Fruit fly (Drosophila melanogaster) whole organism, embryonic: ENCODE data around the gene ZIPIC.

Source experiments
- Adf1 ChIP-seq: fragments of 200-800 bp; sonication (Bioruptor generic); IDR thresholded peaks from 2 replicates; pipeline ENCODE4 v1.3.6; 2022; ENCODE audit warnings: missing biosample characterization, missing genetic modification characterization
- Bgb ChIP-seq: fragments of 200-800 bp; sonication (Bioruptor generic); IDR thresholded peaks from 2 replicates; pipeline ENCODE4 v1.3.6; 2022; ENCODE audit warnings: missing biosample characterization, missing genetic modification characterization; ENCODE audit not compliant: partially characterized antibody
- Bteb2 ChIP-seq: fragments of 200-800 bp; sonication (Bioruptor generic); optimal IDR thresholded peaks from 2 replicates; lab custom pipeline; 2016; ENCODE audit warnings: missing biosample characterization, missing genetic modification characterization
- CG1024 ChIP-seq: fragments of 200-800 bp; sonication (Bioruptor generic); IDR thresholded peaks from 2 replicates; pipeline ENCODE4 v1.3.6; 2022; ENCODE audit warnings: missing biosample characterization, missing genetic modification characterization
- CG10462 ChIP-seq: fragments of 200-800 bp; sonication (Bioruptor generic); optimal IDR thresholded peaks from 2 replicates; lab custom pipeline; 2016; ENCODE audit warnings: missing biosample characterization, missing genetic modification characterization
- CG11093 ChIP-seq: fragments of 200-800 bp; sonication (Bioruptor generic); IDR thresholded peaks from 3 replicates; pipeline ENCODE4 v1.3.6; 2022; ENCODE audit warnings: missing biosample characterization, missing genetic modification characterization
- CG12219 ChIP-seq: fragments of 200-800 bp; sonication (Bioruptor generic); optimal IDR thresholded peaks from 3 replicates; lab custom pipeline; 2018; ENCODE audit warnings: missing biosample characterization, mild to moderate bottlenecking, missing genetic modification characterization
- CG14441 ChIP-seq: fragments of 200-800 bp; sonication (Bioruptor generic); IDR thresholded peaks from 2 replicates; pipeline ENCODE4 v1.3.6; 2022; ENCODE audit warnings: missing biosample characterization, missing genetic modification characterization
- CG15073 ChIP-seq: fragments of 200-800 bp; sonication (Bioruptor generic); optimal IDR thresholded peaks from 2 replicates; lab custom pipeline; 2016; ENCODE audit warnings: missing biosample characterization, missing genetic modification characterization
- CG15696 ChIP-seq: fragments of 200-800 bp; sonication (Bioruptor generic); optimal IDR thresholded peaks from 2 replicates; lab custom pipeline; 2019; ENCODE audit warnings: missing biosample characterization, mild to moderate bottlenecking, missing genetic modification characterization, moderate library complexity
- CG16779 ChIP-seq: fragments of 200-800 bp; sonication (Bioruptor generic); IDR thresholded peaks from 2 replicates; pipeline ENCODE4 v1.3.6; 2022; ENCODE audit warnings: missing biosample characterization, missing genetic modification characterization
- CG17359 ChIP-seq: fragments of 200-800 bp; sonication (Bioruptor generic); optimal IDR thresholded peaks from 3 replicates; lab custom pipeline; 2018; ENCODE audit warnings: missing biosample characterization, mild to moderate bottlenecking, missing genetic modification characterization, moderate library complexity
- CG17612 ChIP-seq: fragments of 200-800 bp; sonication (Bioruptor generic); IDR thresholded peaks from 2 replicates; pipeline ENCODE4 v1.3.6; 2022; ENCODE audit warnings: missing biosample characterization, missing genetic modification characterization
- CG2199 ChIP-seq: fragments of 200-800 bp; sonication (Bioruptor generic); IDR thresholded peaks from 3 replicates; pipeline ENCODE4 v1.3.6; 2022; ENCODE audit warnings: missing biosample characterization, missing genetic modification characterization
- CG2712 ChIP-seq: fragments of 200-800 bp; optimal IDR thresholded peaks from 3 replicates; lab custom pipeline; 2019; ENCODE audit warnings: missing biosample characterization, mild to moderate bottlenecking, missing genetic modification characterization, moderate library complexity
- CG3065 ChIP-seq: fragments of 200-800 bp; sonication (Bioruptor generic); optimal IDR thresholded peaks from 2 replicates; lab custom pipeline; 2016; ENCODE audit warnings: missing biosample characterization, missing genetic modification characterization
- CG31388 ChIP-seq: fragments of 200-800 bp; sonication (Bioruptor generic); optimal IDR thresholded peaks from 2 replicates; lab custom pipeline; 2016; ENCODE audit warnings: missing biosample characterization, missing genetic modification characterization
- CG34224 ChIP-seq: fragments of 200-800 bp; sonication (Bioruptor generic); IDR thresholded peaks from 3 replicates; pipeline ENCODE4 v1.3.6; 2022; ENCODE audit warnings: missing biosample characterization, missing genetic modification characterization; ENCODE audit not compliant: partially characterized antibody
- CG4282 ChIP-seq: fragments of 200-800 bp; sonication (Bioruptor generic); optimal IDR thresholded peaks from 2 replicates; lab custom pipeline; 2016; ENCODE audit warnings: missing biosample characterization, missing genetic modification characterization
- CG43689 ChIP-seq: fragments of 200-800 bp; sonication (Bioruptor generic); IDR thresholded peaks from 2 replicates; pipeline ENCODE4 v1.3.6; 2022; ENCODE audit warnings: missing biosample characterization, missing genetic modification characterization
- CG5953 ChIP-seq: fragments of 200-800 bp; sonication (Bioruptor generic); IDR thresholded peaks from 2 replicates; pipeline ENCODE4 v1.3.6; 2022; ENCODE audit warnings: missing biosample characterization, missing genetic modification characterization
- CG6813 ChIP-seq: fragments of 200-800 bp; sonication (Bioruptor generic); optimal IDR thresholded peaks from 2 replicates; lab custom pipeline; 2017; ENCODE audit warnings: missing biosample characterization, missing genetic modification characterization, mild to moderate bottlenecking, moderate library complexity, missing genetic modification reagents
- CG7372 ChIP-seq: fragments of 200-800 bp; sonication (Bioruptor generic); IDR thresholded peaks from 2 replicates; pipeline ENCODE4 v1.3.6; 2022; ENCODE audit warnings: missing biosample characterization, missing genetic modification characterization
- CG8478 ChIP-seq: fragments of >200 bp; optimal IDR thresholded peaks from 2 replicates; lab custom pipeline; 2018
- Camta ChIP-seq: fragments of 200-800 bp; sonication (Bioruptor generic); optimal IDR thresholded peaks from 2 replicates; lab custom pipeline; 2016; ENCODE audit warnings: missing biosample characterization, missing genetic modification characterization
- Dek ChIP-seq: fragments of 200-800 bp; sonication (Bioruptor generic); optimal IDR thresholded peaks from 3 replicates; lab custom pipeline; 2019; ENCODE audit warnings: missing biosample characterization, mild to moderate bottlenecking, missing genetic modification characterization, moderate library complexity
- Dip2 ChIP-seq: fragments of 200-800 bp; sonication (Bioruptor generic); IDR thresholded peaks from 2 replicates; pipeline ENCODE4 v1.3.6; 2022; ENCODE audit warnings: missing biosample characterization, missing genetic modification characterization
- HHEX ChIP-seq: fragments of 200-800 bp; sonication (Bioruptor generic); optimal IDR thresholded peaks from 3 replicates; lab custom pipeline; 2017; ENCODE audit warnings: missing biosample characterization, mild to moderate bottlenecking, missing genetic modification characterization, missing genetic modification reagents
- Hr3 ChIP-seq: fragments of 200-800 bp; sonication (Bioruptor generic); optimal IDR thresholded peaks from 3 replicates; lab custom pipeline; 2016; ENCODE audit warnings: missing biosample characterization, missing genetic modification characterization
- Kr ChIP-seq: fragments of 200-800 bp; sonication (Bioruptor generic); optimal IDR thresholded peaks from 2 replicates; lab custom pipeline; 2017; ENCODE audit warnings: missing biosample characterization, mild to moderate bottlenecking, missing genetic modification characterization
- MBD-R2 ChIP-seq: fragments of 200-800 bp; sonication (Bioruptor generic); IDR thresholded peaks from 2 replicates; pipeline ENCODE4 v1.3.6; 2022; ENCODE audit warnings: missing biosample characterization, missing genetic modification characterization
- Med ChIP-seq: fragments of 200-800 bp; sonication (Bioruptor generic); peaks from one replicate; lab custom pipeline; 2016; ENCODE audit warnings: missing biosample characterization, missing genetic modification characterization, mild to moderate bottlenecking, inconsistent platforms, moderate library complexity
- Nf-YB ChIP-seq: fragments of 200-800 bp; sonication (Bioruptor generic); optimal IDR thresholded peaks from 3 replicates; lab custom pipeline; 2019; ENCODE audit warnings: missing biosample characterization, mild to moderate bottlenecking, missing genetic modification characterization, moderate library complexity
- Nf-YC ChIP-seq: fragments of 200-800 bp; optimal IDR thresholded peaks from 3 replicates; lab custom pipeline; 2019; ENCODE audit warnings: missing biosample characterization, mild to moderate bottlenecking, missing genetic modification characterization, moderate library complexity
- Rfx ChIP-seq: fragments of 200-800 bp; sonication (Bioruptor generic); IDR thresholded peaks from 2 replicates; pipeline ENCODE4 v1.3.6; 2022; ENCODE audit warnings: missing biosample characterization, missing genetic modification characterization
- bab2 ChIP-seq: fragments of 200-800 bp; sonication (Bioruptor generic); optimal IDR thresholded peaks from 2 replicates; lab custom pipeline; 2016; ENCODE audit warnings: missing biosample characterization, missing genetic modification characterization
- cato ChIP-seq: fragments of 200-800 bp; sonication (Bioruptor generic); optimal IDR thresholded peaks from 2 replicates; lab custom pipeline; 2016; ENCODE audit warnings: missing biosample characterization, missing genetic modification characterization, borderline replicate concordance
- caup ChIP-seq: fragments of 200-800 bp; sonication (Bioruptor generic); optimal IDR thresholded peaks from 3 replicates; lab custom pipeline; 2017; ENCODE audit warnings: missing biosample characterization, mild to moderate bottlenecking, missing genetic modification characterization, moderate library complexity; ENCODE audit not compliant: severe bottlenecking
- crol ChIP-seq: fragments of 200-800 bp; sonication (Bioruptor generic); IDR thresholded peaks from 2 replicates; pipeline ENCODE4 v1.3.6; 2022; ENCODE audit warnings: missing biosample characterization, missing genetic modification characterization
- ftz-f1 ChIP-seq: fragments of 200-800 bp; sonication (Bioruptor generic); optimal IDR thresholded peaks from 2 replicates; lab custom pipeline; 2016; ENCODE audit warnings: missing biosample characterization, missing genetic modification characterization
- ken ChIP-seq: fragments of 200-800 bp; sonication (Bioruptor generic); IDR thresholded peaks from 3 replicates; pipeline ENCODE4 v1.3.6; 2022; ENCODE audit warnings: missing biosample characterization, missing genetic modification characterization
- nau ChIP-seq: fragments of 200-800 bp; sonication (Bioruptor generic); optimal IDR thresholded peaks from 3 replicates; lab custom pipeline; 2017; ENCODE audit warnings: missing biosample characterization, mild to moderate bottlenecking, missing genetic modification characterization, missing genetic modification reagents
- nerfin-1 ChIP-seq: fragments of 200-800 bp; sonication (Bioruptor generic); optimal IDR thresholded peaks from 3 replicates; lab custom pipeline; 2019; ENCODE audit warnings: missing biosample characterization, mild to moderate bottlenecking, missing genetic modification characterization, moderate library complexity
- pan ChIP-seq, 4 experiments: fragments of >200 bp in 3 of 4; fragments of 200-800 bp in 1 of 4; sonication (Bioruptor generic) in 1 of 4; optimal IDR thresholded peaks in 3 of 4; IDR thresholded peaks in 1 of 4; 2 replicates each; pipeline versions ENCODE4 v1.3.6 to Lab custom; 2017 to 2022; ENCODE audit warnings: missing biosample characterization in 2 of 4, missing genetic modification characterization in 2 of 4, mixed read lengths in 1 of 4
- peb ChIP-seq: fragments of 200-800 bp; sonication (Bioruptor generic); IDR thresholded peaks from 2 replicates; pipeline ENCODE4 v1.3.6; 2022; ENCODE audit warnings: missing biosample characterization, missing genetic modification characterization
- pho ChIP-seq: fragments of 200-800 bp; sonication (Bioruptor generic); optimal IDR thresholded peaks from 2 replicates; lab custom pipeline; 2016; ENCODE audit warnings: missing biosample characterization, missing genetic modification characterization
- pnt ChIP-seq: fragments of 200-800 bp; sonication (Bioruptor generic); optimal IDR thresholded peaks from 3 replicates; lab custom pipeline; 2016; ENCODE audit warnings: missing biosample characterization, missing genetic modification characterization
- psq ChIP-seq: fragments of 200-800 bp; sonication (Bioruptor generic); optimal IDR thresholded peaks from 2 replicates; lab custom pipeline; 2017; ENCODE audit warnings: missing biosample characterization, missing genetic modification characterization
- schlank ChIP-seq: fragments of 200-800 bp; sonication (Bioruptor generic); optimal IDR thresholded peaks from 2 replicates; lab custom pipeline; 2018; ENCODE audit warnings: missing biosample characterization, mild to moderate bottlenecking, missing genetic modification characterization
- so ChIP-seq: fragments of 200-800 bp; sonication (Bioruptor generic); IDR thresholded peaks from 3 replicates; pipeline ENCODE4 v1.3.6; 2022; ENCODE audit warnings: missing biosample characterization, missing genetic modification characterization

The ZIPIC gene

dm6 chr3R:30056592-30057135, 20.0 kb upstream of the ZIPIC start, which contains the start of the genes CG7950 and Rpp14a (continued):
- TF ChIP-seq MBD-R2 (GFP tag; lab: Robert Waterston, UW), result peak; percentile 80
- TF ChIP-seq Camta, result peak; percentile 66
- peak; percentile 69 for TF ChIP-seq CG17359 (tag; lab: Kevin White, UChicago)
- TF ChIP-seq Dip2, result no peak
- peak; percentile 48 for TF ChIP-seq CG10462 (GFP tag; lab: Kevin White, UChicago)
- TF ChIP-seq CG7372 (GFP tag; lab: Robert Waterston, UW), result peak; percentile 70; the same call in 1 of the 2 replicates
- TF ChIP-seq CG2712, result peak; percentile 85
- no peak for TF ChIP-seq CG11093 (GFP tag; lab: Robert Waterston, UW)
- peak; percentile 82 for TF ChIP-seq bab2 (GFP tag; lab: Kevin White, UChicago)
- peak; percentile 65 for TF ChIP-seq CG4282 (GFP tag; lab: Kevin White, UChicago)
- peak; percentile 59 for TF ChIP-seq Nf-YB (GFP tag; lab: Kevin White, UChicago)
- TF ChIP-seq caup (GFP tag; lab: Kevin White, UChicago), result peak; percentile 69
- peak; percentile 51 for TF ChIP-seq nerfin-1
- peak; percentile 58 for TF ChIP-seq schlank (tag; lab: Kevin White, UChicago)
- peak; percentile 22; the same call in 1 of the 2 replicates for TF ChIP-seq CG43689 (GFP tag; lab: Robert Waterston, UW)
- no peak for TF ChIP-seq pan (optimal IDR thresholded peaks at IDR 0.05; lab: Kevin White, UChicago)
- TF ChIP-seq pan (GFP tag; optimal IDR thresholded peaks at IDR 0.05 in 1 of 2, IDR thresholded peaks at IDR 0.05 in 1 of 2), result peak in 1 of 2 experiments; percentile 79
- TF ChIP-seq CG16779 (GFP tag; lab: Robert Waterston, UW), result peak; percentile 62
- peak; percentile 65 for TF ChIP-seq Nf-YC
- no peak for TF ChIP-seq Kr
- TF ChIP-seq pho, result peak; percentile 85
- TF ChIP-seq peb, result no peak
- TF ChIP-seq CG31388 (GFP tag; lab: Kevin White, UChicago), result peak; percentile 53
- no peak for TF ChIP-seq ftz-f1
- TF ChIP-seq Rfx, result peak; percentile 90
- TF ChIP-seq CG2199 (GFP tag; lab: Robert Waterston, UW), result no peak
- peak; percentile 82 for TF ChIP-seq ken
- no peak for TF ChIP-seq CG3065
- TF ChIP-seq CG5953 (GFP tag; lab: Robert Waterston, UW), result peak; percentile 51; the same call in 1 of the 2 replicates
- peak; percentile 51 for TF ChIP-seq CG12219 (GFP tag; lab: Kevin White, UChicago)
- no peak for TF ChIP-seq CG15073 (GFP tag; lab: Kevin White, UChicago)
- 0 out of 3 replicates have a peak, but pooled peaks have one; percentile 27 for TF ChIP-seq CG34224 (GFP tag; lab: Robert Waterston, UW)
- TF ChIP-seq CG6813 (GFP tag; lab: Kevin White, UChicago), result peak; percentile 21
- TF ChIP-seq HHEX (GFP tag; lab: Kevin White, UChicago), result peak; percentile 42
- TF ChIP-seq Hr3 (GFP tag; lab: Kevin White, UChicago), result peak; percentile 84
- TF ChIP-seq Dek (tag; lab: Kevin White, UChicago), result peak; percentile 80
- 0 out of 2 replicates have a peak, but pooled peaks have one; percentile 20 for TF ChIP-seq crol (GFP tag; lab: Robert Waterston, UW)
- peak; percentile 97 for TF ChIP-seq Med
- peak; percentile 30 for TF ChIP-seq Adf1 (GFP tag; lab: Robert Waterston, UW)
- peak; percentile 36 for TF ChIP-seq nau (GFP tag; lab: Kevin White, UChicago)
- TF ChIP-seq CG15696, result peak; percentile 74
- TF ChIP-seq CG17612 (GFP tag; lab: Robert Waterston, UW), result peak; percentile 61
- TF ChIP-seq Bgb (GFP tag; lab: Robert Waterston, UW), result no peak
- peak; percentile 21 for TF ChIP-seq psq (GFP tag; lab: Kevin White, UChicago)
- peak; percentile 58 for TF ChIP-seq cato (GFP tag; lab: Kevin White, UChicago)
- no peak for TF ChIP-seq CG8478 (lab: Kevin White, UChicago)
- TF ChIP-seq so (GFP tag; lab: Robert Waterston, UW), result peak; percentile 77; the same call in 2 of the 3 replicates
- peak; percentile 88 for TF ChIP-seq CG14441 (GFP tag; lab: Robert Waterston, UW)
- TF ChIP-seq CG1024 (GFP tag; lab: Robert Waterston, UW), result peak; percentile 25; the same call in 1 of the 2 replicates
- TF ChIP-seq Bteb2 (GFP tag; lab: Kevin White, UChicago), result peak; percentile 82
- peak; percentile 65 for TF ChIP-seq pnt
